Worm (Caenorhabditis elegans): ENCODE results near the gene ZC443.1.

ce11 chrV:12788451-12788850 is 21.4 kb downstream of the ZC443.1 start, which contains the start of gene srbc-44:
- TF ChIP-seq pqm-1 (tag; optimal IDR thresholded peaks at IDR 0.05) (no peak), nhr-90 (tag; optimal IDR thresholded peaks at IDR 0.05; ENCODE audit: poor library complexity) (no peak), sup-37 (GFP tag; optimal IDR thresholded peaks at IDR 0.05) (no peak), aly-2 (tag; optimal IDR thresholded peaks at IDR 0.05) (no peak), lin-35 (GFP tag; optimal IDR thresholded peaks at IDR 0.05) (no peak), nhr-28 (tag; optimal IDR thresholded peaks at IDR 0.05) (no peak), lin-39 (tag; optimal IDR thresholded peaks at IDR 0.05) (no peak), unc-62 (GFP tag; optimal IDR thresholded peaks at IDR 0.05) (no peak), fkh-10 (GFP tag; optimal IDR thresholded peaks at IDR 0.05) (no peak), ztf-11 (tag; optimal IDR thresholded peaks at IDR 0.05) (no peak), mdl-1 (tag; optimal IDR thresholded peaks at IDR 0.05) (no peak), snpc-4 (tag; optimal IDR thresholded peaks at IDR 0.05) (no peak), unc-130 (tag; optimal IDR thresholded peaks at IDR 0.05) (no peak)
